Fruit fly (Drosophila melanogaster) whole organism, embryonic: Measurements from ENCODE around the gene Dfd.

Source experiments
- CG10462 ChIP-seq: fragments of 200-800 bp; sonication (Bioruptor generic); optimal IDR thresholded peaks from 2 replicates; lab custom pipeline; 2016; ENCODE audit warnings: missing biosample characterization, missing genetic modification characterization
- CG11247 ChIP-seq: fragments of 200-800 bp; sonication (Bioruptor generic); IDR thresholded peaks from 2 replicates; pipeline ENCODE4 v1.3.6; 2022; ENCODE audit warnings: missing biosample characterization, missing genetic modification characterization
- CG12104 ChIP-seq: fragments of 200-800 bp; sonication (Bioruptor generic); optimal IDR thresholded peaks from 3 replicates; lab custom pipeline; 2016; ENCODE audit warnings: missing biosample characterization, missing genetic modification characterization
- CG12219 ChIP-seq: fragments of 200-800 bp; sonication (Bioruptor generic); optimal IDR thresholded peaks from 3 replicates; lab custom pipeline; 2018; ENCODE audit warnings: missing biosample characterization, mild to moderate bottlenecking, missing genetic modification characterization
- CG12744 ChIP-seq: fragments of 200-800 bp; sonication (Bioruptor generic); optimal IDR thresholded peaks from 2 replicates; lab custom pipeline; 2016; ENCODE audit warnings: missing biosample characterization, missing genetic modification characterization
- CG14014 ChIP-seq: fragments of 200-800 bp; sonication (Bioruptor generic); IDR thresholded peaks from 2 replicates; pipeline ENCODE4 v1.3.6; 2022; ENCODE audit warnings: missing biosample characterization, missing genetic modification characterization
- CG15011 ChIP-seq: fragments of 200-800 bp; sonication (Bioruptor generic); optimal IDR thresholded peaks from 3 replicates; lab custom pipeline; 2018; ENCODE audit warnings: missing biosample characterization, mild to moderate bottlenecking, missing genetic modification characterization
- CG15073 ChIP-seq: fragments of 200-800 bp; sonication (Bioruptor generic); optimal IDR thresholded peaks from 2 replicates; lab custom pipeline; 2016; ENCODE audit warnings: missing biosample characterization, missing genetic modification characterization
- CG15269 ChIP-seq: fragments of 200-800 bp; sonication (Bioruptor generic); optimal IDR thresholded peaks from 2 replicates; lab custom pipeline; 2018; ENCODE audit warnings: missing biosample characterization, mild to moderate bottlenecking, missing genetic modification characterization, moderate library complexity
- CG15479 ChIP-seq: fragments of 200-800 bp; sonication (Bioruptor generic); optimal IDR thresholded peaks from 3 replicates; lab custom pipeline; 2019; ENCODE audit warnings: missing biosample characterization, mild to moderate bottlenecking, missing genetic modification characterization, moderate library complexity
- CG16815 ChIP-seq: fragments of 200-800 bp; sonication (Bioruptor generic); optimal IDR thresholded peaks from 3 replicates; lab custom pipeline; 2017; ENCODE audit warnings: missing biosample characterization, mild to moderate bottlenecking, missing genetic modification characterization
- CG2129 ChIP-seq: fragments of 200-800 bp; sonication (Bioruptor generic); IDR thresholded peaks from 2 replicates; pipeline ENCODE4 v1.3.6; 2022; ENCODE audit warnings: missing biosample characterization, missing genetic modification characterization; ENCODE audit not compliant: partially characterized antibody
- CG30403 ChIP-seq: fragments of 200-800 bp; sonication (Bioruptor generic); optimal IDR thresholded peaks from 3 replicates; lab custom pipeline; 2016; ENCODE audit warnings: missing biosample characterization, missing genetic modification characterization
- CG32767 ChIP-seq: fragments of 200-800 bp; sonication (Bioruptor generic); IDR thresholded peaks from 2 replicates; pipeline ENCODE4 v1.3.6; 2022; ENCODE audit warnings: missing biosample characterization, missing genetic modification characterization
- CG32772 ChIP-seq: fragments of 200-800 bp; sonication (Bioruptor generic); IDR thresholded peaks from 2 replicates; pipeline ENCODE4 v1.3.6; 2022; ENCODE audit warnings: missing biosample characterization, missing genetic modification characterization
- CG34422 ChIP-seq: fragments of 200-800 bp; sonication (Bioruptor generic); IDR thresholded peaks from 3 replicates; pipeline ENCODE4 v1.3.6; 2022; ENCODE audit warnings: missing biosample characterization, missing genetic modification characterization
- CG3838 ChIP-seq: fragments of 200-800 bp; sonication (Bioruptor generic); optimal IDR thresholded peaks from 3 replicates; lab custom pipeline; 2016; ENCODE audit warnings: missing biosample characterization, missing genetic modification characterization
- CG6765 ChIP-seq: fragments of 200-800 bp; sonication (Bioruptor generic); optimal IDR thresholded peaks from 3 replicates; lab custom pipeline; 2017; ENCODE audit warnings: missing biosample characterization, mild to moderate bottlenecking, missing genetic modification characterization
- CG6813 ChIP-seq: fragments of 200-800 bp; sonication (Bioruptor generic); optimal IDR thresholded peaks from 2 replicates; lab custom pipeline; 2017; ENCODE audit warnings: missing biosample characterization, missing genetic modification characterization, mild to moderate bottlenecking, moderate library complexity, missing genetic modification reagents
- CG6854 ChIP-seq: fragments of 200-800 bp; sonication (Bioruptor generic); optimal IDR thresholded peaks from 3 replicates; lab custom pipeline; 2017; ENCODE audit warnings: missing biosample characterization, mild to moderate bottlenecking, missing genetic modification characterization
- CG8281 ChIP-seq: fragments of 200-800 bp; sonication (Bioruptor generic); optimal IDR thresholded peaks from 2 replicates; lab custom pipeline; 2018; ENCODE audit warnings: missing biosample characterization, mild to moderate bottlenecking, missing genetic modification characterization, moderate library complexity
- D19A ChIP-seq: fragments of 200-800 bp; optimal IDR thresholded peaks from 3 replicates; lab custom pipeline; 2019; ENCODE audit warnings: missing biosample characterization, mild to moderate bottlenecking, missing genetic modification characterization, moderate library complexity
- Dfd ChIP-seq, 2 experiments: fragments of >200 bp; optimal IDR thresholded peaks; 2 replicates each; lab custom pipeline; 2017; ENCODE audit warnings: missing biosample characterization in 2 of 2, missing genetic modification characterization in 2 of 2
- Fer1 ChIP-seq: fragments of 200-800 bp; sonication (Bioruptor generic); optimal IDR thresholded peaks from 2 replicates; lab custom pipeline; 2017; ENCODE audit warnings: missing biosample characterization, mild to moderate bottlenecking, missing genetic modification characterization
- HLH4C ChIP-seq: fragments of 200-800 bp; sonication (Bioruptor generic); IDR thresholded peaks from 3 replicates; pipeline ENCODE4 v1.3.6; 2022; ENCODE audit warnings: missing biosample characterization, missing genetic modification characterization; ENCODE audit not compliant: partially characterized antibody
- HmgD ChIP-seq: fragments of 200-800 bp; sonication (Bioruptor generic); optimal IDR thresholded peaks from 3 replicates; lab custom pipeline; 2016; ENCODE audit warnings: missing biosample characterization, missing genetic modification characterization
- Hr39 ChIP-seq: fragments of >200 bp; optimal IDR thresholded peaks from 2 replicates; lab custom pipeline; 2017
- NC2α ChIP-seq: fragments of 200-800 bp; sonication (Bioruptor generic); optimal IDR thresholded peaks from 2 replicates; lab custom pipeline; 2016; ENCODE audit warnings: missing biosample characterization, missing genetic modification characterization
- Oaz ChIP-seq: fragments of 200-800 bp; sonication (Bioruptor generic); IDR thresholded peaks from 2 replicates; pipeline ENCODE4 v1.3.6; 2022; ENCODE audit warnings: missing biosample characterization, missing genetic modification characterization
- Oli ChIP-seq: fragments of 200-800 bp; sonication (Bioruptor generic); optimal IDR thresholded peaks from 2 replicates; lab custom pipeline; 2018; ENCODE audit warnings: missing biosample characterization, mild to moderate bottlenecking, missing genetic modification characterization, moderate library complexity
- Sry-δ ChIP-seq: fragments of 200-800 bp; sonication (Bioruptor generic); optimal IDR thresholded peaks from 2 replicates; lab custom pipeline; 2016; ENCODE audit warnings: missing biosample characterization, missing genetic modification characterization
- abd-A ChIP-seq: fragments of 200-800 bp; sonication (Bioruptor generic); optimal IDR thresholded peaks from 3 replicates; lab custom pipeline; 2019; ENCODE audit warnings: missing biosample characterization, mild to moderate bottlenecking, missing genetic modification characterization, moderate library complexity
- chinmo ChIP-seq: fragments of 200-800 bp; sonication (Bioruptor generic); IDR thresholded peaks from 4 replicates; pipeline ENCODE4 v1.3.6; 2022; ENCODE audit warnings: missing biosample characterization, missing genetic modification characterization; ENCODE audit not compliant: partially characterized antibody
- dmrt11E ChIP-seq: fragments of 200-800 bp; sonication (Bioruptor generic); optimal IDR thresholded peaks from 3 replicates; lab custom pipeline; 2018; ENCODE audit warnings: missing biosample characterization, mild to moderate bottlenecking, missing genetic modification characterization, moderate library complexity
- gem ChIP-seq: fragments of 200-800 bp; sonication (Bioruptor generic); optimal IDR thresholded peaks from 2 replicates; lab custom pipeline; 2019; ENCODE audit warnings: missing biosample characterization, mild to moderate bottlenecking, missing genetic modification characterization, moderate library complexity
- grau ChIP-seq: fragments of 200-800 bp; optimal IDR thresholded peaks from 3 replicates; lab custom pipeline; 2019; ENCODE audit warnings: missing biosample characterization, mild to moderate bottlenecking, missing genetic modification characterization, moderate library complexity
- jigr1 ChIP-seq: fragments of 200-800 bp; sonication (Bioruptor generic); IDR thresholded peaks from 3 replicates; pipeline ENCODE4 v1.3.6; 2022; ENCODE audit warnings: missing biosample characterization, missing genetic modification characterization
- lov ChIP-seq, 2 experiments: fragments of 200-800 bp in 1 of 2; fragments of >200 bp in 1 of 2; sonication (Bioruptor generic) in 1 of 2; IDR thresholded peaks in 1 of 2; optimal IDR thresholded peaks in 1 of 2; 2 replicates in 1 of 2; 3 replicates in 1 of 2; pipeline versions ENCODE4 v1.3.6 to Lab custom; 2017 to 2022; ENCODE audit warnings: missing biosample characterization in 1 of 2, missing genetic modification characterization in 1 of 2
- nau ChIP-seq: fragments of 200-800 bp; sonication (Bioruptor generic); optimal IDR thresholded peaks from 3 replicates; lab custom pipeline; 2017; ENCODE audit warnings: missing biosample characterization, mild to moderate bottlenecking, missing genetic modification characterization, missing genetic modification reagents
- nerfin-1 ChIP-seq: fragments of 200-800 bp; sonication (Bioruptor generic); optimal IDR thresholded peaks from 3 replicates; lab custom pipeline; 2019; ENCODE audit warnings: missing biosample characterization, mild to moderate bottlenecking, missing genetic modification characterization, moderate library complexity
- nom ChIP-seq: fragments of 200-800 bp; sonication (Bioruptor generic); optimal IDR thresholded peaks from 2 replicates; lab custom pipeline; 2017; ENCODE audit warnings: missing biosample characterization, missing genetic modification characterization, mild to moderate bottlenecking, moderate library complexity, missing genetic modification reagents
- pros ChIP-seq: fragments of 200-800 bp; sonication (Bioruptor generic); optimal IDR thresholded peaks from 3 replicates; lab custom pipeline; 2019; ENCODE audit warnings: missing biosample characterization, mild to moderate bottlenecking, missing genetic modification characterization, moderate library complexity
- slou ChIP-seq: fragments of 200-800 bp; sonication (Bioruptor generic); optimal IDR thresholded peaks from 3 replicates; lab custom pipeline; 2016; ENCODE audit warnings: missing biosample characterization, missing genetic modification characterization
- sob ChIP-seq: fragments of 200-800 bp; sonication (Bioruptor generic); IDR thresholded peaks from 2 replicates; pipeline ENCODE4 v1.3.6; 2022; ENCODE audit warnings: missing biosample characterization, missing genetic modification characterization
- tin ChIP-seq: fragments of 200-800 bp; sonication (Bioruptor generic); optimal IDR thresholded peaks from 3 replicates; lab custom pipeline; 2016; ENCODE audit warnings: missing biosample characterization, missing genetic modification characterization
- tio ChIP-seq: fragments of 200-800 bp; sonication (Bioruptor generic); optimal IDR thresholded peaks from 2 replicates; lab custom pipeline; 2017; ENCODE audit warnings: missing biosample characterization, missing genetic modification characterization, inconsistent platforms
- tup ChIP-seq: fragments of 200-800 bp; sonication (Bioruptor generic); optimal IDR thresholded peaks from 2 replicates; lab custom pipeline; 2016; ENCODE audit warnings: missing biosample characterization, mild to moderate bottlenecking, missing genetic modification characterization, moderate library complexity
- vvl ChIP-seq: fragments of 200-800 bp; sonication (Bioruptor generic); IDR thresholded peaks from 2 replicates; pipeline ENCODE4 v1.3.6; 2022; ENCODE audit warnings: missing biosample characterization, missing genetic modification characterization

Dfd gene

dm6 chr3R:6812107-6812875 is 20.7 kb downstream of the Dfd start (continued):
- TF ChIP-seq CG8281 (tag; lab: Kevin White, UChicago): no peak
- no peak for TF ChIP-seq nerfin-1 (tag; lab: Kevin White, UChicago)
- no peak for TF ChIP-seq grau
- no peak for TF ChIP-seq gem (tag; lab: Kevin White, UChicago)
- peak; percentile 13 for TF ChIP-seq Oli
- 0 out of 4 replicates have a peak, but pooled peaks have one; percentile 20 for TF ChIP-seq chinmo (GFP tag; lab: Robert Waterston, UW)
- no peak for TF ChIP-seq abd-A (tag; lab: Kevin White, UChicago)
- TF ChIP-seq CG10462: no peak
- no peak for TF ChIP-seq NC2α (GFP tag; lab: Kevin White, UChicago)
- TF ChIP-seq CG32767 (GFP tag; lab: Robert Waterston, UW): no peak
- TF ChIP-seq CG6765: no peak
- TF ChIP-seq CG12744: no peak
- no peak for TF ChIP-seq Oaz (GFP tag; lab: Robert Waterston, UW)
- TF ChIP-seq CG2129 (GFP tag; lab: Robert Waterston, UW): no peak
- TF ChIP-seq HmgD (GFP tag; lab: Kevin White, UChicago): no peak
- TF ChIP-seq CG16815: no peak
- TF ChIP-seq CG11247 (GFP tag; lab: Robert Waterston, UW): no peak
- no peak for TF ChIP-seq CG30403 (GFP tag; lab: Kevin White, UChicago)
- TF ChIP-seq nau (GFP tag; lab: Kevin White, UChicago): no peak
- TF ChIP-seq CG6854 (GFP tag; lab: Kevin White, UChicago): no peak
- TF ChIP-seq CG32772: no peak
- no peak for TF ChIP-seq CG15011 (GFP tag; lab: Kevin White, UChicago)
- TF ChIP-seq jigr1 (GFP tag; lab: Robert Waterston, UW): no peak
- TF ChIP-seq tup: no peak

dm6 chr3R:6812876-6813199 is 21.2 kb downstream of the Dfd start:
- peak; percentile 4 for TF ChIP-seq D19A (tag; lab: Kevin White, UChicago)
- TF ChIP-seq CG34422: 0 out of 3 replicates have a peak, but pooled peaks have one; percentile 11
- 0 out of 2 replicates have a peak, but pooled peaks have one; percentile 8 for TF ChIP-seq CG32767 (GFP tag; lab: Robert Waterston, UW)
- peak; percentile 29 for TF ChIP-seq nom
- peak; percentile 60 for TF ChIP-seq CG15479 (GFP tag; lab: Kevin White, UChicago)
- no peak for TF ChIP-seq Dfd (GFP tag; optimal IDR thresholded peaks at IDR 0.05; lab: Kevin White, UChicago)
- no peak for TF ChIP-seq Fer1 (GFP tag; lab: Kevin White, UChicago)
- TF ChIP-seq CG6813: no peak
- TF ChIP-seq, all 482 proteins: peak for 5

dm6 chr3R:6813259-6813658 is 21.6 kb downstream of the Dfd start:
- TF ChIP-seq HLH4C (GFP tag; lab: Robert Waterston, UW) (no peak), CG14014 (GFP tag; lab: Robert Waterston, UW) (no peak), lov (optimal IDR thresholded peaks at IDR 0.05; lab: Kevin White, UChicago) (no peak), lov (GFP tag; IDR thresholded peaks at IDR 0.05; lab: Robert Waterston, UW) (no peak), sob (GFP tag; lab: Robert Waterston, UW) (no peak), slou (GFP tag; lab: Kevin White, UChicago) (no peak), Sry-δ (GFP tag; lab: Kevin White, UChicago) (no peak), tio (GFP tag; lab: Kevin White, UChicago) (no peak), dmrt11E (tag; lab: Kevin White, UChicago) (no peak), CG15073 (no peak), CG3838 (GFP tag; lab: Kevin White, UChicago) (no peak), CG12219 (GFP tag; lab: Kevin White, UChicago) (no peak), Hr39 (lab: Kevin White, UChicago) (no peak), vvl (GFP tag; lab: Robert Waterston, UW) (peak; percentile 49; the same call in 1 of the 2 replicates), pros (peak; percentile 68), CG12104 (GFP tag; lab: Kevin White, UChicago) (no peak), tin (GFP tag; lab: Kevin White, UChicago) (no peak), nerfin-1 (tag; lab: Kevin White, UChicago) (peak; percentile 71), CG15269 (tag; lab: Kevin White, UChicago) (no peak)
